Fruit fly (Drosophila melanogaster) whole organism, wandering third instar larva: ENCODE measurements around the gene CG9411.
A peak's percentile ranks its signal among the peaks of the same experiment; 100 is the strongest.

ENCODE experiments used
- CG32264 ChIP-seq: fragments of 200-800 bp; sonication (Bioruptor generic); optimal IDR thresholded peaks from 2 replicates; lab custom pipeline; 2016; ENCODE audit warnings: missing biosample characterization, missing genetic modification characterization
- CrebA ChIP-seq: fragments of 200-800 bp; sonication (Bioruptor generic); optimal IDR thresholded peaks from 2 replicates; lab custom pipeline; 2016; ENCODE audit warnings: missing biosample characterization, mild to moderate bottlenecking, missing genetic modification characterization, borderline replicate concordance
- Dfd ChIP-seq: fragments of >200 bp; optimal IDR thresholded peaks from 2 replicates; lab custom pipeline; 2017; ENCODE audit warnings: missing biosample characterization, missing genetic modification characterization
- Dif ChIP-seq: fragments of 200-275, 200-300 bp; sonication (Bioruptor generic); optimal IDR thresholded peaks from 2 replicates; lab custom pipeline; 2018; ENCODE audit warnings: missing biosample characterization, missing genetic modification characterization; ENCODE audit not compliant: partially characterized antibody
- GATAd ChIP-seq: sonication (Bioruptor generic); optimal IDR thresholded peaks from 2 replicates; lab custom pipeline; 2016; ENCODE audit warnings: missing biosample characterization, missing genetic modification characterization
- HLH106 ChIP-seq: fragments of 200-800 bp; optimal IDR thresholded peaks from 3 replicates; lab custom pipeline; 2019; ENCODE audit warnings: missing biosample characterization, mild to moderate bottlenecking, missing genetic modification characterization, moderate library complexity
- Hnf4 ChIP-seq: fragments of 200-800 bp; sonication (Bioruptor generic); optimal IDR thresholded peaks from 2 replicates; lab custom pipeline; 2016; ENCODE audit warnings: missing biosample characterization, mild to moderate bottlenecking, missing genetic modification characterization
- Hr78 ChIP-seq: fragments of >200 bp; optimal IDR thresholded peaks from 2 replicates; lab custom pipeline; 2017; ENCODE audit warnings: missing biosample characterization, missing genetic modification characterization
- Hr83 ChIP-seq: fragments of 200-300 bp; sonication (Bioruptor generic); optimal IDR thresholded peaks from 2 replicates; lab custom pipeline; 2016; ENCODE audit warnings: missing biosample characterization, mild to moderate bottlenecking, missing genetic modification characterization, moderate library complexity; ENCODE audit not compliant: poor library complexity, severe bottlenecking
- Jra ChIP-seq: sonication (Bioruptor generic); optimal IDR thresholded peaks from 2 replicates; lab custom pipeline; 2016; ENCODE audit warnings: missing biosample characterization, missing genetic modification characterization
- Mio ChIP-seq: sonication (Bioruptor generic); optimal IDR thresholded peaks from 2 replicates; lab custom pipeline; 2016; ENCODE audit warnings: missing biosample characterization, missing genetic modification characterization
- Myc ChIP-seq: fragments of >200 bp; optimal IDR thresholded peaks from 2 replicates; lab custom pipeline; 2017
- N ChIP-seq: fragments of >200 bp; optimal IDR thresholded peaks from 2 replicates; lab custom pipeline; 2018; ENCODE audit warnings: missing biosample characterization, missing external identifiers, missing genetic modification characterization
- OdsH ChIP-seq: fragments of 200-800 bp; sonication (Bioruptor generic); optimal IDR thresholded peaks from 2 replicates; lab custom pipeline; 2016; ENCODE audit warnings: missing biosample characterization, mild to moderate bottlenecking, missing genetic modification characterization
- Rel ChIP-seq, 2 experiments: fragments of 200-800 bp; sonication (Bioruptor generic) in 1 of 2; optimal IDR thresholded peaks; 2 replicates in 1 of 2; 3 replicates in 1 of 2; lab custom pipeline; 2016 to 2019; ENCODE audit warnings: mild to moderate bottlenecking in 2 of 2, missing biosample characterization in 2 of 2, missing genetic modification characterization in 2 of 2, moderate library complexity in 1 of 2
- Sp1 ChIP-seq: fragments of 200-800 bp; sonication (Bioruptor generic); optimal IDR thresholded peaks from 3 replicates; lab custom pipeline; 2019; ENCODE audit warnings: missing biosample characterization, mild to moderate bottlenecking, missing genetic modification characterization, moderate library complexity
- br ChIP-seq: fragments of 200-800 bp; sonication (Bioruptor generic); optimal IDR thresholded peaks from 2 replicates; lab custom pipeline; 2016; ENCODE audit warnings: missing biosample characterization, missing genetic modification characterization
- dl ChIP-seq, 2 experiments: fragments of 175-275, 200-275 bp in 1 of 2; fragments of 200-275 bp in 1 of 2; sonication (Bioruptor generic); optimal IDR thresholded peaks; lab custom pipeline; 2018; ENCODE audit warnings: mild to moderate bottlenecking in 2 of 2, missing biosample characterization in 2 of 2, missing genetic modification characterization in 2 of 2, moderate library complexity in 2 of 2; ENCODE audit not compliant: partially characterized antibody in 2 of 2, insufficient read depth in 1 of 2
- dmrt93B ChIP-seq: fragments of 200-800 bp; sonication (Bioruptor generic); optimal IDR thresholded peaks from 2 replicates; lab custom pipeline; 2018; ENCODE audit warnings: missing biosample characterization, mild to moderate bottlenecking, missing genetic modification characterization
- dsf ChIP-seq: sonication (Bioruptor generic); optimal IDR thresholded peaks from 2 replicates; lab custom pipeline; 2016; ENCODE audit warnings: missing biosample characterization, missing genetic modification characterization, borderline replicate concordance
- ey ChIP-seq: fragments of 200-800 bp; sonication (Bioruptor generic); optimal IDR thresholded peaks from 2 replicates; lab custom pipeline; 2016; ENCODE audit warnings: missing biosample characterization, missing genetic modification characterization
- foxo ChIP-seq, 2 experiments: fragments of 200-800 bp; sonication (Bioruptor generic); optimal IDR thresholded peaks; 2 replicates in 1 of 2; 3 replicates in 1 of 2; lab custom pipeline; 2016 to 2017; ENCODE audit warnings: missing biosample characterization in 2 of 2, missing genetic modification characterization in 2 of 2
- fru ChIP-seq: fragments of 200-800 bp; sonication (Bioruptor generic); optimal IDR thresholded peaks from 3 replicates; lab custom pipeline; 2016; ENCODE audit warnings: missing biosample characterization, mild to moderate bottlenecking, missing genetic modification characterization
- h ChIP-seq: fragments of 200-800 bp; sonication (Bioruptor generic); optimal IDR thresholded peaks from 3 replicates; lab custom pipeline; 2016; ENCODE audit warnings: missing biosample characterization, mild to moderate bottlenecking, missing genetic modification characterization
- jim ChIP-seq: fragments of 175-275, 200-325 bp; sonication (Bioruptor generic); optimal IDR thresholded peaks from 2 replicates; lab custom pipeline; 2016; ENCODE audit warnings: missing biosample characterization, mild to moderate bottlenecking, missing genetic modification characterization
- psq ChIP-seq: fragments of 200-800 bp; sonication (Bioruptor generic); optimal IDR thresholded peaks from 3 replicates; lab custom pipeline; 2017; ENCODE audit warnings: missing biosample characterization, mild to moderate bottlenecking, missing genetic modification characterization, moderate library complexity
- rgr ChIP-seq: fragments of 200-800 bp; sonication (Bioruptor generic); optimal IDR thresholded peaks from 3 replicates; lab custom pipeline; 2016; ENCODE audit warnings: missing biosample characterization, mild to moderate bottlenecking, missing genetic modification characterization
- sage ChIP-seq: fragments of 200-800 bp; sonication (Bioruptor generic); optimal IDR thresholded peaks from 2 replicates; lab custom pipeline; 2016; ENCODE audit warnings: missing biosample characterization, mild to moderate bottlenecking, missing genetic modification characterization
- sv ChIP-seq: fragments of 200-800 bp; sonication (Bioruptor generic); optimal IDR thresholded peaks from 3 replicates; lab custom pipeline; 2016; ENCODE audit warnings: missing biosample characterization, missing genetic modification characterization
- tai ChIP-seq: sonication (Bioruptor generic); optimal IDR thresholded peaks from 2 replicates; lab custom pipeline; 2016; ENCODE audit warnings: missing biosample characterization, missing genetic modification characterization
- woc ChIP-seq: sonication (Bioruptor generic); optimal IDR thresholded peaks from 2 replicates; lab custom pipeline; 2016; ENCODE audit warnings: missing biosample characterization, mild to moderate bottlenecking, missing genetic modification characterization

The CG9411 gene

dm6 chrX:14480020-14480419, at the start of gene CG9411:
TSS of gene CG9411 (minus strand) at chrX:14480086.
- TF ChIP-seq HLH106 (no peak), Dif (GFP tag; lab: Kevin White, UChicago) (no peak), Hr83 (GFP tag; lab: Kevin White, UChicago) (no peak), Hnf4 (no peak), Hr78 (GFP tag; lab: Kevin White, UChicago) (no peak), sv (GFP tag; lab: Kevin White, UChicago) (no peak), CrebA (GFP tag; lab: Kevin White, UChicago) (no peak), h (GFP tag; lab: Kevin White, UChicago) (no peak), woc (no peak), Rel (GFP tag; optimal IDR thresholded peaks at IDR 0.05; lab: Kevin White, UChicago) (no peak), Rel (tag; optimal IDR thresholded peaks at IDR 0.05; lab: Kevin White, UChicago) (no peak), dmrt93B (GFP tag; lab: Kevin White, UChicago) (no peak), jim (GFP tag; lab: Kevin White, UChicago) (no peak), CG32264 (GFP tag; lab: Kevin White, UChicago) (no peak), OdsH (no peak), Mio (GFP tag; lab: Kevin White, UChicago) (no peak), dl (GFP tag; optimal IDR thresholded peaks at IDR 0.05; lab: Kevin White, UChicago; ENCODE audit: insufficient read depth in 1 of 2, partially characterized antibody in 2 of 2) (no peak), foxo (GFP tag; optimal IDR thresholded peaks at IDR 0.05; lab: Kevin White, UChicago) (no peak)

DNA sequence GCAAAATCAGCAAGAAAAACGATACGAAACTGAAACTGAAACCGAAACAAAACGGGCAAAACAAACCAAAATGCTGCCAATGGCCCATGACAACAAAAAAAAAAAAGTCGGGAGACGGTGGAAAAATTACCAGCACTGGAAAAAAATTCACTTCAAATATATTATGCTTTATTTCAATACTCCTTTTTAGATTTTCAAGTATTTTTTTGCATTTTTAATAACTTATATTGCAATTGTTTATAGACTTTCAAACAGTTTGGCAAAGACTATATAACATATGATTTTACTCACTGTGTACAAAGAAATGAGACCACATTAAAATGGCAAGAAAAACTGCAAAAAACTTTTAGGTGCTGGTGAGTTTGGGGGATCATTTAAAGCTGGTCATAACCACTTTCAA, 21.1 kb upstream of the CG9411 start:
- TF ChIP-seq CG32264 (GFP tag; lab: Kevin White, UChicago), result no peak
- TF ChIP-seq GATAd (GFP tag; lab: Kevin White, UChicago), result no peak
- no peak for TF ChIP-seq N (GFP tag; lab: Kevin White, UChicago)

DNA sequence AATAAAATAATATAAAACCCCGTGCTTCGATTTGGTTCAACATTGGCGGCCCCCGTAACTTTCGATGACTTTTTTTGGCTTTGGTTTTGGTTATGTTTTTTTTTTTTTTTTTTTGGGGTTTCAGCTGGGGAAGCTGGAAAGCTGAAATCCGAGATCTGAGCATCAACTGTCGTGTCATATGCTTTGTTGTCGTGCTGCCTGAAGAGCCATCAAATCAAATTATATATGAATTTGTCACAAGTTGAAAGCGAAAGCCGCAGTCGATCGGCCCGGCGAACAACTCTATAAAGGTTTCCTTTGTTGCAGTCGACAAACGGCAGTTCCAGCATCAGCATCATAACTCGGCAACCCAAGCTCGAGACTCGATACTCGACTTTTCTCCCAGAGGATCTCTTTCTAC, 15.9 kb upstream of the CG9411 start, which contains the start of gene CG12540:
Gene CG12540 (plus strand): TSS at position 301 of the 400 bp plus-strand sequence.
- TF ChIP-seq Hr78 (GFP tag; lab: Kevin White, UChicago), result no peak
- no peak for TF ChIP-seq sage (GFP tag; lab: Kevin White, UChicago)
- no peak for TF ChIP-seq fru (GFP tag; lab: Kevin White, UChicago)
- no peak for TF ChIP-seq rgr (GFP tag; lab: Kevin White, UChicago)
- TF ChIP-seq ey (GFP tag; lab: Kevin White, UChicago), result no peak
- TF ChIP-seq Hnf4, result no peak
- no peak for TF ChIP-seq Dfd (GFP tag; lab: Kevin White, UChicago)
- TF ChIP-seq Jra (GFP tag; lab: Kevin White, UChicago), result no peak
- TF ChIP-seq dmrt93B (GFP tag; lab: Kevin White, UChicago), result no peak
- no peak for TF ChIP-seq Myc (lab: Kevin White, UChicago)
- TF ChIP-seq woc, result no peak
- no peak for TF ChIP-seq OdsH
- TF ChIP-seq Dif (GFP tag; lab: Kevin White, UChicago), result no peak
- TF ChIP-seq tai (GFP tag; lab: Kevin White, UChicago), result no peak
- no peak for TF ChIP-seq dsf (GFP tag; lab: Kevin White, UChicago)
- no peak for TF ChIP-seq Sp1 (GFP tag; lab: Kevin White, UChicago)
- TF ChIP-seq HLH106, result no peak

DNA sequence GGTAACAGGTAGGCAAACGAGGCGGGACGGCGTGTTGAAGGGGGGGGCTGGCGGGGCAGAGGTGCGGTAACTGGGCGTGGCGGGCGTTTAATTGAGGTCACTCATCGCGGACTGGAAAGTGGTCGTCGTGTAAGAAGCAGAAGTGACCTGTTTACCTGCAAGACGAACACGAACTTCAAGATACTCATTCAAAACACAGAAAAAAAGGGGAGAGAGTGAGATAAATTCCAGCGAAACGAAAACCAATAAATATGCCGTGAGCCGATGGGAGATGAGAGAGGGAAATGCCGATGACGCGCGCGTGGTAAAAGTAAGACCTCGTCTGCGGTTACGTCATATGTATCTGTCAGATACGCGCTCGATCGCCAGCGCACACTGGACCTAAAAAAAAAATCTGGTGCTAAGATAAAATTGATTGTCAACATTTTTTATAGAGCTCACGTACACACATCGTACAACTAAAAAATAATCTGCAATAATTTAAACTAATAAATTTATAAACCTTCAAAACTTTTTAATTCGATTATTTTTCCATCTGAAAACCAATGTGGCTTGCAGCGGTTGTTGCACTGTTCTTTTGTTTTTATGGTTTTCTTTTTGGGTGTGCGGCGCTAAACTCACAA, 14.0 kb upstream of the CG9411 start:
- TF ChIP-seq Hnf4 (no peak), h (GFP tag; lab: Kevin White, UChicago) (peak; percentile 49), Mio (GFP tag; lab: Kevin White, UChicago) (no peak), rgr (GFP tag; lab: Kevin White, UChicago) (peak; percentile 40), ey (GFP tag; lab: Kevin White, UChicago) (peak; percentile 10), fru (GFP tag; lab: Kevin White, UChicago) (peak; percentile 54), br (GFP tag; lab: Kevin White, UChicago) (peak; percentile 25), psq (peak; percentile 35), foxo (GFP tag; optimal IDR thresholded peaks at IDR 0.05; lab: Kevin White, UChicago) (peak in 1 of 2 experiments; percentile 46), Dfd (GFP tag; lab: Kevin White, UChicago) (no peak), woc (peak; percentile 11), dsf (GFP tag; lab: Kevin White, UChicago) (no peak), GATAd (GFP tag; lab: Kevin White, UChicago) (no peak), HLH106 (peak; percentile 11), sage (GFP tag; lab: Kevin White, UChicago) (no peak)
